Worm (Caenorhabditis elegans): Measurements from ENCODE around the gene W08A12.3.

- TF ChIP-seq ceh-79 (tag; optimal IDR thresholded peaks at IDR 0.05) = no peak
- no peak for TF ChIP-seq ztf-3 (GFP tag; optimal IDR thresholded peaks at IDR 0.05)
- TF ChIP-seq repo-1 (tag; optimal IDR thresholded peaks at IDR 0.05) = no peak
- TF ChIP-seq sptf-2 (GFP tag; optimal IDR thresholded peaks at IDR 0.05) = no peak
- TF ChIP-seq madf-10 (tag; optimal IDR thresholded peaks at IDR 0.05) = no peak
- TF ChIP-seq egl-44 (GFP tag; IDR thresholded peaks at IDR 0.05) = no peak
- TF ChIP-seq pha-4 (tag; optimal IDR thresholded peaks at IDR 0.05) = no peak
- no peak for TF ChIP-seq him-1 (tag; optimal IDR thresholded peaks at IDR 0.05)
Measured at ce11 chrV:3716279-3716887, 33.7 kb downstream of the W08A12.3 start.
